Worm (Caenorhabditis elegans) whole organism, young adult: Measurements from ENCODE around the gene F43G6.4.

ENCODE experiments used
- B0035.1 ChIP-seq: sonication (generic microtip); optimal IDR thresholded peaks from 2 replicates; lab custom pipeline; 2016; ENCODE audit warnings: missing genetic modification characterization, mild to moderate bottlenecking, missing compliant biosample characterization, missing genotype, missing genetic modification reagents
- B0261.1 ChIP-seq: sonication (generic microtip); optimal IDR thresholded peaks from 2 replicates; lab custom pipeline; 2016; ENCODE audit warnings: mild to moderate bottlenecking, missing genetic modification characterization, moderate library complexity, missing compliant biosample characterization
- C06A6.2 ChIP-seq: fragments of 200-800 bp; sonication (Bioruptor generic); conservative IDR thresholded peaks from 2 replicates; pipeline ENCODE4 v1.3.6; 2022; ENCODE audit warnings: missing genetic modification characterization, missing compliant biosample characterization
- C17E4.6 ChIP-seq: fragments of 200-800 bp; sonication (Bioruptor generic); IDR thresholded peaks from 2 replicates; pipeline ENCODE4 v1.3.6; 2022; ENCODE audit warnings: missing genetic modification reagents, missing genetic modification characterization, missing compliant biosample characterization
- F23B12.7 ChIP-seq: sonication (generic microtip); optimal IDR thresholded peaks from 2 replicates; lab custom pipeline; 2017; ENCODE audit warnings: missing genetic modification characterization, mild to moderate bottlenecking, missing compliant biosample characterization, antibody characterized with exemption, moderate library complexity; ENCODE audit not compliant: insufficient read depth
- F33H1.4 ChIP-seq: fragments of 200-800 bp; sonication (Bioruptor generic); IDR thresholded peaks from 2 replicates; pipeline ENCODE4 v1.3.6; 2022; ENCODE audit warnings: missing genetic modification reagents, missing genetic modification characterization, missing compliant biosample characterization
- F52B5.7 ChIP-seq: sonication (generic microtip); optimal IDR thresholded peaks from 2 replicates; lab custom pipeline; 2016; ENCODE audit warnings: mild to moderate bottlenecking, missing genetic modification characterization, missing compliant biosample characterization
- K11D2.4 ChIP-seq: fragments of 200-800 bp; sonication (Bioruptor generic); IDR thresholded peaks from 2 replicates; pipeline ENCODE4 v1.3.6; 2022; ENCODE audit warnings: missing genetic modification reagents, missing genetic modification characterization, missing compliant biosample characterization
- K12H6.12 ChIP-seq: fragments of 200-800 bp; sonication (Bioruptor generic); optimal IDR thresholded peaks from 2 replicates; lab custom pipeline; 2018; ENCODE audit warnings: mild to moderate bottlenecking, missing genetic modification characterization, missing compliant biosample characterization
- ZK185.1 ChIP-seq: sonication (generic microtip); optimal IDR thresholded peaks from 2 replicates; lab custom pipeline; 2016; ENCODE audit warnings: mild to moderate bottlenecking, missing genetic modification characterization, missing compliant biosample characterization; ENCODE audit not compliant: poor library complexity, severe bottlenecking
- akir-1 ChIP-seq: fragments of 200-800 bp; sonication (Bioruptor generic); optimal IDR thresholded peaks from 2 replicates; lab custom pipeline; 2018; ENCODE audit warnings: mild to moderate bottlenecking, missing genetic modification characterization, moderate library complexity, missing compliant biosample characterization
- aptf-3 ChIP-seq: fragments of 200-800 bp; sonication (Bioruptor generic); IDR thresholded peaks from 2 replicates; pipeline ENCODE4 v1.3.6; 2022; ENCODE audit warnings: missing genetic modification characterization, missing compliant biosample characterization
- athp-1 ChIP-seq: sonication (generic microtip); optimal IDR thresholded peaks from 2 replicates; lab custom pipeline; 2017; ENCODE audit warnings: mild to moderate bottlenecking, missing genetic modification characterization, missing compliant biosample characterization
- ccch-3 ChIP-seq: fragments of 200-800 bp; sonication (Bioruptor generic); optimal IDR thresholded peaks from 2 replicates; lab custom pipeline; 2018; ENCODE audit warnings: mild to moderate bottlenecking, missing genetic modification characterization, missing compliant biosample characterization
- ceh-100 ChIP-seq: fragments of 200-800 bp; sonication (Bioruptor generic); IDR thresholded peaks from 2 replicates; pipeline ENCODE4 v1.3.6; 2022; ENCODE audit warnings: missing genetic modification reagents, missing genetic modification characterization, missing compliant biosample characterization
- ceh-27 ChIP-seq: fragments of 200-800 bp; sonication (Bioruptor generic); optimal IDR thresholded peaks from 2 replicates; lab custom pipeline; 2018; ENCODE audit warnings: mild to moderate bottlenecking, missing genetic modification characterization, moderate library complexity, missing compliant biosample characterization
- chd-7 ChIP-seq: sonication (generic microtip); optimal IDR thresholded peaks from 2 replicates; lab custom pipeline; 2016; ENCODE audit warnings: mild to moderate bottlenecking, missing genetic modification characterization, moderate library complexity, missing compliant biosample characterization
- dpff-1 ChIP-seq: sonication (generic microtip); optimal IDR thresholded peaks from 2 replicates; lab custom pipeline; 2017; ENCODE audit warnings: mild to moderate bottlenecking, missing genetic modification characterization, missing compliant biosample characterization
- dpl-1 ChIP-seq: fragments of 150-350 bp; optimal IDR thresholded peaks from 2 replicates; lab custom pipeline; 2014; ENCODE audit warnings: missing biosample characterization, missing genetic modification reagents, missing genetic modification characterization
- efl-1 ChIP-seq: fragments of 150-350 bp; optimal IDR thresholded peaks from 2 replicates; lab custom pipeline; 2014; ENCODE audit warnings: missing biosample characterization, missing genetic modification reagents, missing genetic modification characterization
- egrh-3 ChIP-seq: fragments of 200-800 bp; sonication (Bioruptor generic); IDR thresholded peaks from 2 replicates; pipeline ENCODE4 v1.3.6; 2022; ENCODE audit warnings: missing genetic modification reagents, missing genetic modification characterization, missing compliant biosample characterization
- him-1 ChIP-seq: sonication (generic microtip); optimal IDR thresholded peaks from 2 replicates; lab custom pipeline; 2016; ENCODE audit warnings: missing genotype, missing genetic modification reagents, missing genetic modification characterization, missing compliant biosample characterization
- hlh-12 ChIP-seq: sonication (generic microtip); optimal IDR thresholded peaks from 2 replicates; lab custom pipeline; 2016; ENCODE audit warnings: missing genetic modification characterization, missing compliant biosample characterization
- hmg-1.2 ChIP-seq: fragments of 200-800 bp; sonication (Bioruptor generic); IDR thresholded peaks from 2 replicates; pipeline ENCODE4 v1.3.6; 2022; ENCODE audit warnings: missing genetic modification reagents, missing genetic modification characterization, missing compliant biosample characterization
- let-607 ChIP-seq, 2 experiments: fragments of 200-800 bp in 1 of 2; sonication (Bioruptor generic) in 1 of 2; sonication (generic microtip) in 1 of 2; optimal IDR thresholded peaks; 2 replicates each; lab custom pipeline; 2016 to 2018; ENCODE audit warnings: mild to moderate bottlenecking in 2 of 2, missing compliant biosample characterization in 2 of 2, missing genetic modification characterization in 2 of 2, moderate library complexity in 2 of 2, missing genotype in 1 of 2
- lin-35 ChIP-seq, 3 experiments: fragments of 150-350 bp in 2 of 3; sonication (generic microtip) in 1 of 3; optimal IDR thresholded peaks; 2 replicates each; lab custom pipeline; 2014 to 2018; ENCODE audit warnings: missing biosample characterization in 3 of 3, missing genetic modification characterization in 3 of 3, missing genetic modification reagents in 3 of 3
- lin-40 ChIP-seq: sonication (generic microtip); optimal IDR thresholded peaks from 2 replicates; lab custom pipeline; 2016; ENCODE audit warnings: missing genetic modification characterization, mild to moderate bottlenecking, missing compliant biosample characterization, missing genotype, missing genetic modification reagents
- lin-54 ChIP-seq: fragments of 200-800 bp; sonication (Bioruptor generic); optimal IDR thresholded peaks from 2 replicates; lab custom pipeline; 2018; ENCODE audit warnings: mild to moderate bottlenecking, missing genetic modification characterization, missing compliant biosample characterization
- lir-1 ChIP-seq: fragments of 200-800 bp; sonication (Bioruptor generic); conservative IDR thresholded peaks from 2 replicates; pipeline ENCODE4 v1.3.6; 2022; ENCODE audit warnings: missing genetic modification reagents, missing genetic modification characterization, missing compliant biosample characterization
- madf-10 ChIP-seq: sonication (generic microtip); optimal IDR thresholded peaks from 2 replicates; lab custom pipeline; 2016; ENCODE audit warnings: mild to moderate bottlenecking, missing genetic modification characterization, missing compliant biosample characterization
- mcd-1 ChIP-seq: fragments of 200-800 bp; sonication (Bioruptor generic); IDR thresholded peaks from 2 replicates; pipeline ENCODE4 v1.3.6; 2022; ENCODE audit warnings: missing genetic modification reagents, missing genetic modification characterization, missing compliant biosample characterization
- mes-4 ChIP-seq: sonication (generic microtip); optimal IDR thresholded peaks from 2 replicates; lab custom pipeline; 2016; ENCODE audit warnings: missing genotype, missing genetic modification characterization, missing compliant biosample characterization
- nhr-90 ChIP-seq: sonication (generic microtip); optimal IDR thresholded peaks from 2 replicates; lab custom pipeline; 2016; ENCODE audit warnings: missing genotype, mild to moderate bottlenecking, missing genetic modification characterization, missing compliant biosample characterization
- pbrm-1 ChIP-seq: fragments of 200-800 bp; sonication (Bioruptor generic); IDR thresholded peaks from 2 replicates; pipeline ENCODE4 v1.3.6; 2022; ENCODE audit warnings: missing genetic modification reagents, missing genetic modification characterization, missing compliant biosample characterization
- rcor-1 ChIP-seq: fragments of 200-800 bp; sonication (Bioruptor generic); IDR thresholded peaks from 2 replicates; pipeline ENCODE4 v1.3.6; 2022; ENCODE audit warnings: missing genetic modification reagents, missing genetic modification characterization, missing compliant biosample characterization
- repo-1 ChIP-seq: sonication (generic microtip); optimal IDR thresholded peaks from 2 replicates; lab custom pipeline; 2017; ENCODE audit warnings: mild to moderate bottlenecking, missing genetic modification characterization, missing compliant biosample characterization
- snpc-1.3 ChIP-seq: sonication (generic microtip); optimal IDR thresholded peaks from 2 replicates; lab custom pipeline; 2017; ENCODE audit warnings: missing genetic modification characterization, mild to moderate bottlenecking, missing compliant biosample characterization, antibody characterized with exemption, moderate library complexity, missing genotype, missing genetic modification reagents; ENCODE audit not compliant: insufficient read depth
- snpc-4 ChIP-seq, 5 experiments: fragments of 150-350 bp in 1 of 5; sonication (generic microtip) in 4 of 5; optimal IDR thresholded peaks; 2 replicates each; lab custom pipeline; 2014 to 2018; ENCODE audit warnings: missing genetic modification characterization in 5 of 5, missing biosample characterization in 3 of 5, antibody characterized with exemption in 2 of 5, mild to moderate bottlenecking in 2 of 5, missing compliant biosample characterization in 2 of 5, missing genotype in 2 of 5, moderate library complexity in 2 of 5, missing genetic modification reagents in 1 of 5
- tbp1 ChIP-seq: fragments of 200-800 bp; sonication (Bioruptor generic); optimal IDR thresholded peaks from 2 replicates; lab custom pipeline; 2018; ENCODE audit warnings: mild to moderate bottlenecking, missing genetic modification characterization, missing compliant biosample characterization
- xnd-1 ChIP-seq: sonication (generic microtip); optimal IDR thresholded peaks from 2 replicates; lab custom pipeline; 2016; ENCODE audit warnings: missing genotype, missing genetic modification reagents, missing genetic modification characterization, missing compliant biosample characterization
- ztf-18 ChIP-seq: sonication (generic microtip); optimal IDR thresholded peaks from 2 replicates; lab custom pipeline; 2016; ENCODE audit warnings: missing genotype, mild to moderate bottlenecking, missing genetic modification characterization, missing compliant biosample characterization
- ztf-28 ChIP-seq: fragments of 200-800 bp; sonication (Bioruptor generic); IDR thresholded peaks from 2 replicates; pipeline ENCODE4 v1.3.6; 2022; ENCODE audit warnings: missing genetic modification reagents, missing genetic modification characterization, missing compliant biosample characterization
- ztf-6 ChIP-seq: fragments of 200-800 bp; sonication (Bioruptor generic); IDR thresholded peaks from 2 replicates; pipeline ENCODE4 v1.3.6; 2022; ENCODE audit warnings: missing genetic modification reagents, missing genetic modification characterization, missing compliant biosample characterization

Gene F43G6.4

ce11 chrII:11747889-11748288, 42.7 kb upstream of the F43G6.4 start (continued):
- peak; percentile 27 for TF ChIP-seq athp-1 (tag; lab: Kevin White, UChicago)
- no peak for TF ChIP-seq ztf-28 (GFP tag; lab: Robert Waterston, UW)
- TF ChIP-seq snpc-4 (GFP tag; optimal IDR thresholded peaks at IDR 0.05; lab: Kevin White, UChicago): no peak
- no peak for TF ChIP-seq snpc-4 (tag; optimal IDR thresholded peaks at IDR 0.05; lab: Kevin White, UChicago)
- TF ChIP-seq dpl-1: no peak
- no peak for TF ChIP-seq B0261.1 (tag; lab: Kevin White, UChicago)
- TF ChIP-seq ccch-3 (GFP tag; lab: Kevin White, UChicago): no peak

- TF ChIP-seq efl-1 (GFP tag; lab: Kevin White, UChicago): peak; percentile 6
- peak; percentile 11; the same call in 1 of the 2 replicates for TF ChIP-seq hmg-1.2
- no peak for TF ChIP-seq mes-4 (tag; lab: Kevin White, UChicago)
Observed at ce11 chrII:11748494-11748893, 42.1 kb upstream of the F43G6.4 start, which contains the start of the genes F44E5.17 and gpb-1. F44E5.17 (minus strand) TSS chrII:11748594. gpb-1 (minus strand) TSS chrII:11748611.

DNA sequence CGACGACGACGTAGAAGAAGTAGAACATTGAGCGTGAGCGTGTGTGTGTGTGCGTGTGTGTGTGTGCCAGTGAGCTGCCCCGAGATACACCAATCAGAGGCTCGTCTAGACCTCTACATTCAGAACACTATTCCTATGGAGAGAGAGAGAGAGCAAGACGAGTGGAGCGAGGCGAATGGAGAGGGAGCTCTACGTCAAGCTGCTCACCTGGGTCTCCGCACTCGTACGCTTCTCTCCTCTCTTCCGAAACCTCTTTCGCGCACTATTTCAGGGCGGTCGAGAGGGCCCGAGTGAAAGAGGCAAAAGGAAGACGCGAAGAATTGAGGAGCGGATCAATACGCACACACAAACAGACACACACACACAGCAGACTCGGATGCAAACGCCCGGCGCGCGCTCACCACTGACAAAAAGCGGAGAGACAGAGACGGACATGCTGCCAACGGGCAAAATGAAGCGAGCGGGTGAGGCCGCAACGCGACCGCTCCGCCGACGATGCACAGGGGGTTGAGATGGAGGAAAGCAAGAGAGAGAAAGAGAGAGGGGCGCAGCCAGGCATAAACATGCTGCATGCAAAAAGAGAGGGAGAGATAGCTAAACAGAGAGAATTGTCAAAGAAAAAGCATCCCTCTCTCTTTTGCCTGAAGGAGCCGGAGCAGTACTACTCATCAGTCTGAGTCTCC, 40.9 kb upstream of the F43G6.4 start:
- TF ChIP-seq K12H6.12 (tag; lab: Kevin White, UChicago): peak; percentile 87
- peak; percentile 66 for TF ChIP-seq lir-1
- TF ChIP-seq rcor-1 (GFP tag; lab: Robert Waterston, UW): 0 out of 2 replicates have a peak, but pooled peaks have one; percentile 8
- TF ChIP-seq lin-35 (GFP tag; optimal IDR thresholded peaks at IDR 0.05; lab: Kevin White, UChicago): peak in 1 of 3 experiments; percentile 66
- peak; percentile 73 for TF ChIP-seq K11D2.4 (GFP tag; lab: Robert Waterston, UW)
- TF ChIP-seq lin-40 (tag; lab: Kevin White, UChicago): peak; percentile 91
- TF ChIP-seq mcd-1 (GFP tag; lab: Robert Waterston, UW): peak; percentile 73
- peak; percentile 66 to 77 for TF ChIP-seq let-607 (tag; optimal IDR thresholded peaks at IDR 0.05; lab: Kevin White, UChicago)
- TF ChIP-seq ceh-100: 0 out of 2 replicates have a peak, but pooled peaks have one; percentile 24
- TF ChIP-seq B0035.1 (tag; lab: Kevin White, UChicago): peak; percentile 38
- no peak for TF ChIP-seq hlh-12 (tag; lab: Kevin White, UChicago)
- TF ChIP-seq madf-10: peak; percentile 81
- TF ChIP-seq C17E4.6: no peak
- no peak for TF ChIP-seq F33H1.4 (GFP tag; lab: Robert Waterston, UW)
- peak; percentile 76 for TF ChIP-seq ceh-27 (GFP tag; lab: Kevin White, UChicago)
- peak; percentile 59 for TF ChIP-seq F52B5.7 (tag; lab: Kevin White, UChicago)
- no peak for TF ChIP-seq xnd-1
- peak; percentile 40 for TF ChIP-seq ZK185.1 (tag; lab: Kevin White, UChicago)
- peak; percentile 17 for TF ChIP-seq efl-1 (GFP tag; lab: Kevin White, UChicago)
- peak; percentile 63 for TF ChIP-seq pbrm-1
- TF ChIP-seq aptf-3 (GFP tag; lab: Robert Waterston, UW): no peak
- TF ChIP-seq tbp1 (GFP tag; lab: Kevin White, UChicago): peak; percentile 32
- TF ChIP-seq ztf-18: peak; percentile 66
- peak; percentile 74 for TF ChIP-seq chd-7 (tag; lab: Kevin White, UChicago)
- TF ChIP-seq snpc-1.3: no peak
- peak; percentile 70 for TF ChIP-seq repo-1
- TF ChIP-seq egrh-3: peak; percentile 89
- no peak for TF ChIP-seq ztf-6 (GFP tag; lab: Robert Waterston, UW)
- TF ChIP-seq nhr-90: peak; percentile 63
- peak; percentile 26 for TF ChIP-seq lin-54 (GFP tag; lab: Kevin White, UChicago)
- no peak for TF ChIP-seq F23B12.7 (tag; lab: Kevin White, UChicago)
- peak; percentile 63 for TF ChIP-seq akir-1 (GFP tag; lab: Kevin White, UChicago)
- TF ChIP-seq dpff-1 (tag; lab: Kevin White, UChicago): peak; percentile 50
- peak; percentile 55; the same call in 1 of the 2 replicates for TF ChIP-seq C06A6.2 (GFP tag; lab: Robert Waterston, UW)
- no peak for TF ChIP-seq him-1 (tag; lab: Kevin White, UChicago)
